Fruit fly (Drosophila melanogaster) whole organism, embryonic: ENCODE results near the gene CG18766.
A peak's percentile ranks its signal among the peaks of the same experiment; 100 is the strongest.

Source experiments
- Abd-B ChIP-seq: fragments of 200-800 bp; sonication (Bioruptor generic); optimal IDR thresholded peaks from 2 replicates; lab custom pipeline; 2018; ENCODE audit warnings: missing biosample characterization, mild to moderate bottlenecking, missing genetic modification characterization, moderate library complexity
- Ada2b ChIP-seq: fragments of 200-800 bp; sonication (Bioruptor generic); IDR thresholded peaks from 2 replicates; pipeline ENCODE4 v1.3.6; 2022; ENCODE audit warnings: missing biosample characterization, missing genetic modification characterization
- Atf6 ChIP-seq: fragments of 200-800 bp; sonication (Bioruptor generic); IDR thresholded peaks from 2 replicates; pipeline ENCODE4 v1.3.6; 2022; ENCODE audit warnings: missing biosample characterization, missing genetic modification characterization
- CG10267 ChIP-seq: fragments of 200-800 bp; sonication (Bioruptor generic); optimal IDR thresholded peaks from 2 replicates; lab custom pipeline; 2018; ENCODE audit warnings: missing biosample characterization, mild to moderate bottlenecking, missing genetic modification characterization, moderate library complexity
- CG10431 ChIP-seq: fragments of 200-800 bp; sonication (Bioruptor generic); optimal IDR thresholded peaks from 3 replicates; lab custom pipeline; 2018; ENCODE audit warnings: missing biosample characterization, mild to moderate bottlenecking, missing genetic modification characterization
- CG11085 ChIP-seq: fragments of 200-800 bp; sonication (Bioruptor generic); IDR thresholded peaks from 2 replicates; pipeline ENCODE4 v1.3.6; 2022; ENCODE audit warnings: missing biosample characterization, missing genetic modification characterization
- CG12155 ChIP-seq: fragments of 200-800 bp; sonication (Bioruptor generic); optimal IDR thresholded peaks from 3 replicates; lab custom pipeline; 2016; ENCODE audit warnings: missing biosample characterization, missing genetic modification characterization
- CG12299 ChIP-seq: fragments of 200-800 bp; sonication (Bioruptor generic); optimal IDR thresholded peaks from 2 replicates; lab custom pipeline; 2018; ENCODE audit warnings: missing biosample characterization, mild to moderate bottlenecking, missing genetic modification characterization
- CG13287 ChIP-seq: fragments of 200-800 bp; sonication (Bioruptor generic); IDR thresholded peaks from 2 replicates; pipeline ENCODE4 v1.3.6; 2022; ENCODE audit warnings: missing biosample characterization, missing genetic modification characterization; ENCODE audit not compliant: partially characterized antibody
- CG17612 ChIP-seq: fragments of 200-800 bp; sonication (Bioruptor generic); IDR thresholded peaks from 2 replicates; pipeline ENCODE4 v1.3.6; 2022; ENCODE audit warnings: missing biosample characterization, missing genetic modification characterization
- CG18262 ChIP-seq: fragments of 200-800 bp; optimal IDR thresholded peaks from 3 replicates; lab custom pipeline; 2019; ENCODE audit warnings: missing biosample characterization, mild to moderate bottlenecking, missing genetic modification characterization, moderate library complexity
- CG2116 ChIP-seq: fragments of 200-800 bp; sonication (Bioruptor generic); optimal IDR thresholded peaks from 3 replicates; lab custom pipeline; 2018; ENCODE audit warnings: missing biosample characterization, mild to moderate bottlenecking, missing genetic modification characterization
- CG2712 ChIP-seq: fragments of 200-800 bp; optimal IDR thresholded peaks from 3 replicates; lab custom pipeline; 2019; ENCODE audit warnings: missing biosample characterization, mild to moderate bottlenecking, missing genetic modification characterization, moderate library complexity
- CG31224 ChIP-seq: fragments of 200-800 bp; sonication (Bioruptor generic); IDR thresholded peaks from 2 replicates; pipeline ENCODE4 v1.3.6; 2022; ENCODE audit warnings: missing biosample characterization, missing genetic modification characterization
- CG34376 ChIP-seq: fragments of 200-800 bp; sonication (Bioruptor generic); optimal IDR thresholded peaks from 2 replicates; lab custom pipeline; 2018; ENCODE audit warnings: missing biosample characterization, mild to moderate bottlenecking, missing genetic modification characterization
- CG3726 ChIP-seq: fragments of 200-800 bp; sonication (Bioruptor generic); IDR thresholded peaks from 3 replicates; pipeline ENCODE4, ENCODE4 v1.3.6; 2022; ENCODE audit warnings: missing biosample characterization, missing genetic modification characterization
- CG3847 ChIP-seq: fragments of 200-800 bp; sonication (Bioruptor generic); IDR thresholded peaks from 2 replicates; pipeline ENCODE4 v1.3.6; 2022; ENCODE audit warnings: missing biosample characterization, missing genetic modification characterization
- CG4360 ChIP-seq: fragments of 200-800 bp; sonication (Bioruptor generic); IDR thresholded peaks from 2 replicates; pipeline ENCODE4 v1.3.6; 2022; ENCODE audit warnings: missing biosample characterization, missing genetic modification characterization
- CG4820 ChIP-seq: fragments of 200-800 bp; sonication (Bioruptor generic); optimal IDR thresholded peaks from 3 replicates; lab custom pipeline; 2016; ENCODE audit warnings: missing biosample characterization, missing genetic modification characterization
- CG7271 ChIP-seq: fragments of 200-800 bp; sonication (Bioruptor generic); optimal IDR thresholded peaks from 2 replicates; lab custom pipeline; 2018; ENCODE audit warnings: missing biosample characterization, mild to moderate bottlenecking, missing genetic modification characterization, moderate library complexity
- CG8924 ChIP-seq: fragments of 200-800 bp; optimal IDR thresholded peaks from 3 replicates; lab custom pipeline; 2019; ENCODE audit warnings: missing biosample characterization, mild to moderate bottlenecking, missing genetic modification characterization, moderate library complexity
- CG9727 ChIP-seq: fragments of 200-800 bp; sonication (Bioruptor generic); optimal IDR thresholded peaks from 3 replicates; lab custom pipeline; 2017; ENCODE audit warnings: missing biosample characterization, mild to moderate bottlenecking, missing genetic modification characterization
- CG9932 ChIP-seq: fragments of 200-800 bp; sonication (Bioruptor generic); IDR thresholded peaks from 2 replicates; pipeline ENCODE4 v1.3.6; 2022; ENCODE audit warnings: missing biosample characterization, missing genetic modification characterization
- Dp ChIP-seq: fragments of 200-800 bp; sonication (Bioruptor generic); optimal IDR thresholded peaks from 2 replicates; lab custom pipeline; 2018; ENCODE audit warnings: missing biosample characterization, mild to moderate bottlenecking, missing genetic modification characterization, moderate library complexity
- Drgx ChIP-seq: fragments of 200-800 bp; sonication (Bioruptor generic); IDR thresholded peaks from 2 replicates; pipeline ENCODE4 v1.3.6; 2022; ENCODE audit warnings: missing biosample characterization, missing genetic modification characterization
- Eip74EF ChIP-seq, 2 experiments: fragments of 200-800 bp in 1 of 2; fragments of >200 bp in 1 of 2; sonication (Bioruptor generic) in 1 of 2; optimal IDR thresholded peaks; 2 replicates each; lab custom pipeline; 2017 to 2019; ENCODE audit warnings: missing biosample characterization in 2 of 2, missing genetic modification characterization in 2 of 2, mild to moderate bottlenecking in 1 of 2, moderate library complexity in 1 of 2
- Ets65A ChIP-seq: fragments of 200-800 bp; sonication (Bioruptor generic); peaks from one replicate; lab custom pipeline; 2016; ENCODE audit warnings: missing biosample characterization, missing genetic modification characterization
- Fer3 ChIP-seq: fragments of 200-800 bp; sonication (Bioruptor generic); optimal IDR thresholded peaks from 2 replicates; lab custom pipeline; 2018; ENCODE audit warnings: missing biosample characterization, mild to moderate bottlenecking, missing genetic modification characterization, moderate library complexity
- H2.0 ChIP-seq: fragments of 200-800 bp; sonication (Bioruptor generic); IDR thresholded peaks from 2 replicates; pipeline ENCODE4 v1.3.6; 2022; ENCODE audit warnings: missing biosample characterization, missing genetic modification characterization
- Hey ChIP-seq: fragments of 200-800 bp; sonication (Bioruptor generic); optimal IDR thresholded peaks from 3 replicates; lab custom pipeline; 2018; ENCODE audit warnings: missing biosample characterization, mild to moderate bottlenecking, missing genetic modification characterization
- MESR4 ChIP-seq: fragments of 200-800 bp; sonication (Bioruptor generic); optimal IDR thresholded peaks from 2 replicates; lab custom pipeline; 2018; ENCODE audit warnings: missing biosample characterization, mild to moderate bottlenecking, missing genetic modification characterization, moderate library complexity
- Max ChIP-seq: fragments of 200-800 bp; sonication (Bioruptor generic); optimal IDR thresholded peaks from 2 replicates; lab custom pipeline; 2016; ENCODE audit warnings: missing biosample characterization, mild to moderate bottlenecking, missing genetic modification characterization
- Oaz ChIP-seq: fragments of 200-800 bp; sonication (Bioruptor generic); IDR thresholded peaks from 2 replicates; pipeline ENCODE4 v1.3.6; 2022; ENCODE audit warnings: missing biosample characterization, missing genetic modification characterization
- ac ChIP-seq: fragments of 200-800 bp; sonication (Bioruptor generic); optimal IDR thresholded peaks from 3 replicates; lab custom pipeline; 2017; ENCODE audit warnings: missing biosample characterization, mild to moderate bottlenecking, missing genetic modification characterization
- cas ChIP-seq: fragments of 200-800 bp; sonication (Bioruptor generic); IDR thresholded peaks from 2 replicates; pipeline ENCODE4 v1.3.6; 2022; ENCODE audit warnings: missing biosample characterization, missing genetic modification characterization
- cato ChIP-seq: fragments of 200-800 bp; sonication (Bioruptor generic); optimal IDR thresholded peaks from 2 replicates; lab custom pipeline; 2016; ENCODE audit warnings: missing biosample characterization, missing genetic modification characterization, borderline replicate concordance
- corto ChIP-seq: fragments of 200-800 bp; sonication (Bioruptor generic); optimal IDR thresholded peaks from 2 replicates; lab custom pipeline; 2016; ENCODE audit warnings: missing biosample characterization, mild to moderate bottlenecking, missing genetic modification characterization, moderate library complexity
- disco-r ChIP-seq: fragments of 200-800 bp; sonication (Bioruptor generic); optimal IDR thresholded peaks from 2 replicates; lab custom pipeline; 2016; ENCODE audit warnings: missing biosample characterization, missing genetic modification characterization
- dmrt99B ChIP-seq: fragments of 200-800 bp; sonication (Bioruptor generic); optimal IDR thresholded peaks from 2 replicates; lab custom pipeline; 2018; ENCODE audit warnings: missing biosample characterization, mild to moderate bottlenecking, missing genetic modification characterization, moderate library complexity
- dysf ChIP-seq: fragments of 200-800 bp; sonication (Bioruptor generic); IDR thresholded peaks from 3 replicates; pipeline ENCODE4 v1.3.6; 2022; ENCODE audit warnings: missing biosample characterization, missing genetic modification characterization
- eve ChIP-seq, 2 experiments: fragments of >200 bp; optimal IDR thresholded peaks; 2 replicates each; lab custom pipeline; 2017; ENCODE audit warnings: missing biosample characterization in 2 of 2, missing genetic modification characterization in 2 of 2
- fu2 ChIP-seq: fragments of 200-800 bp; sonication (Bioruptor generic); optimal IDR thresholded peaks from 2 replicates; lab custom pipeline; 2016; ENCODE audit warnings: missing biosample characterization, missing genetic modification characterization
- grau ChIP-seq: fragments of 200-800 bp; optimal IDR thresholded peaks from 3 replicates; lab custom pipeline; 2019; ENCODE audit warnings: missing biosample characterization, mild to moderate bottlenecking, missing genetic modification characterization, moderate library complexity
- h ChIP-seq: fragments of >200 bp; optimal IDR thresholded peaks from 2 replicates; lab custom pipeline; 2017
- nerfin-2 ChIP-seq: fragments of 200-800 bp; sonication (Bioruptor generic); IDR thresholded peaks from 2 replicates; pipeline ENCODE4 v1.3.6; 2022; ENCODE audit warnings: missing biosample characterization, missing genetic modification characterization; ENCODE audit not compliant: partially characterized antibody
- p53 ChIP-seq: fragments of 200-800 bp; sonication (Bioruptor generic); optimal IDR thresholded peaks from 2 replicates; lab custom pipeline; 2016; ENCODE audit warnings: missing biosample characterization, missing genetic modification characterization
- sens ChIP-seq: fragments of 200-800 bp; sonication (Bioruptor generic); peaks from one replicate; lab custom pipeline; 2016; ENCODE audit warnings: missing biosample characterization, missing genetic modification characterization
- sens-2 ChIP-seq: fragments of 200-800 bp; sonication (Bioruptor generic); IDR thresholded peaks from 2 replicates; pipeline ENCODE4 v1.3.6; 2022; ENCODE audit warnings: missing biosample characterization, missing genetic modification characterization
- tup ChIP-seq: fragments of 200-800 bp; sonication (Bioruptor generic); optimal IDR thresholded peaks from 2 replicates; lab custom pipeline; 2016; ENCODE audit warnings: missing biosample characterization, mild to moderate bottlenecking, missing genetic modification characterization, moderate library complexity
- vvl ChIP-seq: fragments of 200-800 bp; sonication (Bioruptor generic); IDR thresholded peaks from 2 replicates; pipeline ENCODE4 v1.3.6; 2022; ENCODE audit warnings: missing biosample characterization, missing genetic modification characterization

CG18766 gene

DNA sequence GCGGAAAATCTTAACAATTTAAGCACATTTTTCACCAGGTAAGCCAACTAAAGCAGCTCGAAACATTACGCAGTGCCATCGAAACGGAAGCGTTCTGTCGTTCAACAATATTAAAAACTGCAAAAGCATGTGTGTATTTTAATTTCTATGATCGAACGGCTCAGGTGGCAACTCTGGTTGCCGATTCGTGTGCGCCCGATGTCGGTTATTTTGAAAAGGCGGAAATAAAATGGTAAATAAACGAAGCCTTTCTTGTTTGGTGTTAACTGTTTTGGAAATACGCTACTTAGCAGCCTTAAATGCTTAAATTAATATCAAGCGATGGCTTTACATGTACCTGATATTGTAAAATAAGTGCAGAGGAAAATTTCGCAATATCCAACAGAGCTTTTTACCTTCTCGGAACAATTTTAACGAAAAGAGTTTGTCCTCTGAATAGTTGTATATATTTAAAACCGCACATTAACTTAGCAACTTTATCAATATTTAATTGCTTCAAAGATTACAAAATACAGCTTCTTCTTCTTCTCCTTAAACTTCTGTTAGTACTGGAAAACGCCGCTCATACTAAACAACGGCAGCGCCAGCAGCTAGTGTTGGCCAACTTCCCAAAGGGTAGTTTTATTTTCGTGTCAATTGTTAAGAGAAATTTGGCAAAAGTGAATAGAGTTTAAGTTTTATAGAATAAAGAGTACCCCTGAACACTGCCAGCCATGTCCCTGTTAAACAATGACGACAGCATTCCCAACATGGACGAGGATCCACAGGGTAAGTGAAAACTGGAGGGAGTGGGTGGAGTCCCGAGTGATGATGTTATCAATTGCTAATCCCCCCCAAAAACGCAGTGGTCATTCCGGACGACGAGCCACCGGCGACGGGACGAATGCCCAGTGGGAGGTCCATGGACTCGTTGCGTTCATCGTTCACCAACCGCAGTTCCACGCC lies 28.3 kb upstream of the CG18766 start, which contains the start of gene CG5934 (continued):
- TF ChIP-seq CG2116 (GFP tag; lab: Kevin White, UChicago) (peak; percentile 56), CG11085 (GFP tag; lab: Robert Waterston, UW) (peak; percentile 14; the same call in 1 of the 2 replicates), tup (GFP tag; lab: Kevin White, UChicago) (no peak), ac (GFP tag; lab: Kevin White, UChicago) (no peak), nerfin-2 (GFP tag; lab: Robert Waterston, UW) (no peak), Oaz (GFP tag; lab: Robert Waterston, UW) (no peak), Atf6 (GFP tag; lab: Robert Waterston, UW) (no peak), CG31224 (no peak), CG10431 (GFP tag; lab: Kevin White, UChicago) (peak; percentile 38), grau (tag; lab: Kevin White, UChicago) (peak; percentile 10), dysf (GFP tag; lab: Robert Waterston, UW) (0 out of 3 replicates have a peak, but pooled peaks have one; percentile 20), CG3726 (GFP tag; lab: Robert Waterston, UW) (no peak), CG9932 (peak; percentile 68), CG7271 (no peak), Hey (tag; lab: Kevin White, UChicago) (no peak), Ets65A (peak; percentile 95), CG13287 (peak; percentile 24), sens-2 (GFP tag; lab: Robert Waterston, UW) (no peak), CG12155 (GFP tag; lab: Kevin White, UChicago) (peak; percentile 34), dmrt99B (tag; lab: Kevin White, UChicago) (no peak), CG3847 (peak; percentile 62), vvl (GFP tag; lab: Robert Waterston, UW) (no peak), CG4820 (GFP tag; lab: Kevin White, UChicago) (no peak), disco-r (GFP tag; lab: Kevin White, UChicago) (no peak), Eip74EF (GFP tag; optimal IDR thresholded peaks at IDR 0.05; lab: Kevin White, UChicago) (peak in 1 of 2 experiments; percentile 12), fu2 (GFP tag; lab: Kevin White, UChicago) (peak; percentile 27), Abd-B (GFP tag; lab: Kevin White, UChicago) (peak; percentile 32), H2.0 (no peak), CG9727 (GFP tag; lab: Kevin White, UChicago) (peak; percentile 26), h (no peak), CG18262 (no peak), CG12299 (tag; lab: Kevin White, UChicago) (no peak), CG34376 (peak; percentile 35), CG8924 (tag; lab: Kevin White, UChicago) (peak; percentile 4), MESR4 (GFP tag; lab: Kevin White, UChicago) (peak; percentile 70), CG2712 (tag; lab: Kevin White, UChicago) (peak; percentile 32), sens (GFP tag; lab: Kevin White, UChicago) (peak; percentile 58), cas (no peak), Dp (GFP tag; lab: Kevin White, UChicago) (peak; percentile 47), p53 (GFP tag; lab: Kevin White, UChicago) (no peak), Ada2b (GFP tag; lab: Robert Waterston, UW) (no peak), Max (no peak), corto (GFP tag; lab: Kevin White, UChicago) (no peak), CG4360 (no peak), cato (GFP tag; lab: Kevin White, UChicago) (no peak), eve (GFP tag; optimal IDR thresholded peaks at IDR 0.05; lab: Kevin White, UChicago) (no peak), CG10267 (tag; lab: Kevin White, UChicago) (peak; percentile 93), Fer3 (tag; lab: Kevin White, UChicago) (no peak), Drgx (GFP tag; lab: Robert Waterston, UW) (no peak), CG17612 (GFP tag; lab: Robert Waterston, UW) (no peak)
